Worm (Caenorhabditis elegans): ENCODE measurements around the gene M176.11.

M176.11 gene

ce11 chrII:9436009-9436408 is 13.9 kb downstream of the M176.11 start, which contains the start of gene kin-16:
Gene kin-16, minus strand, starts transcription at chrII:9436109.
- TF ChIP-seq nfya-1 (tag; optimal IDR thresholded peaks at IDR 0.05; ENCODE audit: insufficient read depth), result no peak
- no peak for TF ChIP-seq ceh-82 (tag; optimal IDR thresholded peaks at IDR 0.05)
- no peak for TF ChIP-seq nhr-43 (tag; optimal IDR thresholded peaks at IDR 0.05; ENCODE audit: poor library complexity, severe bottlenecking)
- no peak for TF ChIP-seq pqm-1 (tag; optimal IDR thresholded peaks at IDR 0.05)
- TF ChIP-seq elt-3 (tag; optimal IDR thresholded peaks at IDR 0.05), result no peak
- TF ChIP-seq ztf-11 (tag; optimal IDR thresholded peaks at IDR 0.05), result no peak
- no peak for TF ChIP-seq fkh-10 (GFP tag; optimal IDR thresholded peaks at IDR 0.05)
- TF ChIP-seq sea-2 (GFP tag; optimal IDR thresholded peaks at IDR 0.05), result no peak
- no peak for TF ChIP-seq lin-15B (tag; optimal IDR thresholded peaks at IDR 0.05)

- no peak for TF ChIP-seq mdl-1 (tag; optimal IDR thresholded peaks at IDR 0.05)
- TF ChIP-seq hmg-11 (tag; optimal IDR thresholded peaks at IDR 0.05), result no peak
- no peak for TF ChIP-seq egl-27 (tag; optimal IDR thresholded peaks at IDR 0.05)
- TF ChIP-seq ceh-9 (tag; optimal IDR thresholded peaks at IDR 0.05), result no peak
- no peak for TF ChIP-seq nhr-28 (tag; optimal IDR thresholded peaks at IDR 0.05)
- no peak for TF ChIP-seq egl-5 (tag; optimal IDR thresholded peaks at IDR 0.05)
- TF ChIP-seq nfya-1 (tag; optimal IDR thresholded peaks at IDR 0.05; ENCODE audit: insufficient read depth), result no peak
- TF ChIP-seq lin-39 (tag; optimal IDR thresholded peaks at IDR 0.05), result no peak
- no peak for TF ChIP-seq ceh-28 (tag; optimal IDR thresholded peaks at IDR 0.05)
- TF ChIP-seq R02D3.7 (tag; optimal IDR thresholded peaks at IDR 0.05), result no peak
- no peak for TF ChIP-seq ztf-4 (tag; optimal IDR thresholded peaks at IDR 0.05)
- no peak for TF ChIP-seq lsy-12 (tag; optimal IDR thresholded peaks at IDR 0.05)
Measured at ce11 chrII:9438227-9438626, 16.2 kb downstream of the M176.11 start, which contains the start of gene chil-13. Gene chil-13, minus strand, starts transcription at chrII:9438327.

ce11 chrII:9438853-9439252 is 16.8 kb downstream of the M176.11 start:
- no peak for TF ChIP-seq sea-2 (GFP tag; optimal IDR thresholded peaks at IDR 0.05)
- no peak for TF ChIP-seq egl-27 (tag; optimal IDR thresholded peaks at IDR 0.05)
- no peak for TF ChIP-seq unc-62 (GFP tag; optimal IDR thresholded peaks at IDR 0.05)

- TF ChIP-seq ama-1 (optimal IDR thresholded peaks at IDR 0.05), result no peak
- no peak for TF ChIP-seq nhr-12 (tag; optimal IDR thresholded peaks at IDR 0.05)
- TF ChIP-seq nhr-23 (tag; optimal IDR thresholded peaks at IDR 0.05), result no peak
- no peak for TF ChIP-seq hmg-11 (tag; optimal IDR thresholded peaks at IDR 0.05)
- TF ChIP-seq elt-3 (tag; optimal IDR thresholded peaks at IDR 0.05), result no peak
- TF ChIP-seq snpc-4 (tag; optimal IDR thresholded peaks at IDR 0.05), result no peak
- no peak for TF ChIP-seq nhr-76 (tag; optimal IDR thresholded peaks at IDR 0.05)
- TF ChIP-seq nhr-43 (tag; optimal IDR thresholded peaks at IDR 0.05; ENCODE audit: poor library complexity, severe bottlenecking), result no peak
- TF ChIP-seq daf-12 (tag; optimal IDR thresholded peaks at IDR 0.05), result no peak
- no peak for TF ChIP-seq egl-5 (tag; optimal IDR thresholded peaks at IDR 0.05)
- no peak for TF ChIP-seq fkh-2 (tag; optimal IDR thresholded peaks at IDR 0.05)
- no peak for TF ChIP-seq pha-4 (tag; optimal IDR thresholded peaks at IDR 0.05)
Measured at ce11 chrII:9440060-9440459, 18.0 kb downstream of the M176.11 start, which contains the start of gene chil-17. Gene chil-17, minus strand, starts transcription at chrII:9440160.

- TF ChIP-seq aly-2 (tag; optimal IDR thresholded peaks at IDR 0.05) (no peak), nhr-11 (tag; optimal IDR thresholded peaks at IDR 0.05) (no peak), ama-1 (optimal IDR thresholded peaks at IDR 0.05) (no peak), mml-1 (tag; optimal IDR thresholded peaks at IDR 0.05) (no peak), fkh-2 (tag; optimal IDR thresholded peaks at IDR 0.05) (no peak), ceh-82 (tag; optimal IDR thresholded peaks at IDR 0.05) (no peak), elt-1 (tag; optimal IDR thresholded peaks at IDR 0.05) (no peak), nhr-76 (tag; optimal IDR thresholded peaks at IDR 0.05) (no peak)
Measured at ce11 chrII:9441838-9442237, 19.8 kb downstream of the M176.11 start, which contains the start of gene chil-16. Gene chil-16, minus strand, starts transcription at chrII:9441938.

ce11 chrII:9443522-9443921 is 21.5 kb downstream of the M176.11 start, which contains the start of gene chil-15:
Gene chil-15, minus strand, starts transcription at chrII:9443622.
- TF ChIP-seq eor-1 (tag; optimal IDR thresholded peaks at IDR 0.05) (no peak), jun-1 (tag; optimal IDR thresholded peaks at IDR 0.05) (no peak), nhr-43 (tag; optimal IDR thresholded peaks at IDR 0.05; ENCODE audit: poor library complexity, severe bottlenecking) (no peak), hmg-11 (tag; optimal IDR thresholded peaks at IDR 0.05) (no peak), daf-12 (tag; optimal IDR thresholded peaks at IDR 0.05) (no peak), ceh-28 (tag; optimal IDR thresholded peaks at IDR 0.05) (no peak), tbx-2 (tag; optimal IDR thresholded peaks at IDR 0.05) (no peak), lin-39 (tag; optimal IDR thresholded peaks at IDR 0.05) (no peak), aly-2 (tag; optimal IDR thresholded peaks at IDR 0.05) (no peak), nhr-11 (tag; optimal IDR thresholded peaks at IDR 0.05) (no peak), ZK546.5 (tag; optimal IDR thresholded peaks at IDR 0.05) (no peak), ama-1 (optimal IDR thresholded peaks at IDR 0.05) (no peak), elt-1 (tag; optimal IDR thresholded peaks at IDR 0.05) (no peak), nhr-76 (tag; optimal IDR thresholded peaks at IDR 0.05) (no peak), nhr-23 (tag; optimal IDR thresholded peaks at IDR 0.05) (no peak), ceh-82 (tag; optimal IDR thresholded peaks at IDR 0.05) (no peak), sea-2 (GFP tag; optimal IDR thresholded peaks at IDR 0.05) (no peak), nhr-28 (tag; optimal IDR thresholded peaks at IDR 0.05) (no peak), skn-1 (tag; optimal IDR thresholded peaks at IDR 0.05) (no peak), R02D3.7 (tag; optimal IDR thresholded peaks at IDR 0.05) (no peak)
